Fruit fly (Drosophila melanogaster) whole organism, embryonic: ENCODE results near the gene PIP82.
A peak's percentile ranks its signal among the peaks of the same experiment; 100 is the strongest.

Experiments
- CG10543 ChIP-seq: fragments of 200-800 bp; sonication (Bioruptor generic); optimal IDR thresholded peaks from 3 replicates; lab custom pipeline; 2017; ENCODE audit warnings: missing biosample characterization, mild to moderate bottlenecking, missing genetic modification characterization, moderate library complexity
- CG11456 ChIP-seq: fragments of 200-800 bp; sonication (Bioruptor generic); IDR thresholded peaks from 3 replicates; pipeline ENCODE4 v1.3.6; 2022; ENCODE audit warnings: missing biosample characterization, missing genetic modification characterization
- CG11504 ChIP-seq: fragments of 200-800 bp; sonication (Bioruptor generic); optimal IDR thresholded peaks from 3 replicates; lab custom pipeline; 2019; ENCODE audit warnings: missing biosample characterization, mild to moderate bottlenecking, missing genetic modification characterization, moderate library complexity
- CG11560 ChIP-seq: fragments of 200-800 bp; sonication (Bioruptor generic); IDR thresholded peaks from 3 replicates; pipeline ENCODE4 v1.3.6; 2022; ENCODE audit warnings: missing biosample characterization, missing genetic modification characterization
- CG11695 ChIP-seq: fragments of 200-800 bp; sonication (Bioruptor generic); IDR thresholded peaks from 3 replicates; pipeline ENCODE4 v1.3.6; 2022; ENCODE audit warnings: missing biosample characterization, missing genetic modification characterization
- CG14441 ChIP-seq: fragments of 200-800 bp; sonication (Bioruptor generic); IDR thresholded peaks from 2 replicates; pipeline ENCODE4 v1.3.6; 2022; ENCODE audit warnings: missing biosample characterization, missing genetic modification characterization
- CG1529 ChIP-seq: fragments of 200-800 bp; sonication (Bioruptor generic); optimal IDR thresholded peaks from 3 replicates; lab custom pipeline; 2018; ENCODE audit warnings: missing biosample characterization, missing genetic modification characterization
- CG1647 ChIP-seq: fragments of 200-800 bp; sonication (Bioruptor generic); optimal IDR thresholded peaks from 3 replicates; lab custom pipeline; 2016; ENCODE audit warnings: missing biosample characterization, missing genetic modification characterization
- CG16863 ChIP-seq: fragments of 200-800 bp; sonication (Bioruptor generic); optimal IDR thresholded peaks from 3 replicates; lab custom pipeline; 2016; ENCODE audit warnings: missing biosample characterization, missing genetic modification characterization
- CG31224 ChIP-seq: fragments of 200-800 bp; sonication (Bioruptor generic); IDR thresholded peaks from 2 replicates; pipeline ENCODE4 v1.3.6; 2022; ENCODE audit warnings: missing biosample characterization, missing genetic modification characterization
- CG31388 ChIP-seq: fragments of 200-800 bp; sonication (Bioruptor generic); optimal IDR thresholded peaks from 2 replicates; lab custom pipeline; 2016; ENCODE audit warnings: missing biosample characterization, missing genetic modification characterization
- CG6254 ChIP-seq: fragments of 200-800 bp; sonication (Bioruptor generic); optimal IDR thresholded peaks from 3 replicates; lab custom pipeline; 2017; ENCODE audit warnings: mild to moderate bottlenecking, missing biosample characterization, missing genetic modification reagents, missing genetic modification characterization
- CG6854 ChIP-seq: fragments of 200-800 bp; sonication (Bioruptor generic); optimal IDR thresholded peaks from 3 replicates; lab custom pipeline; 2017; ENCODE audit warnings: missing biosample characterization, mild to moderate bottlenecking, missing genetic modification characterization
- CG9437 ChIP-seq: fragments of 200-800 bp; sonication (Bioruptor generic); optimal IDR thresholded peaks from 2 replicates; lab custom pipeline; 2018; ENCODE audit warnings: missing biosample characterization, mild to moderate bottlenecking, missing genetic modification characterization
- CG9876 ChIP-seq: fragments of 200-800 bp; sonication (Bioruptor generic); optimal IDR thresholded peaks from 2 replicates; lab custom pipeline; 2016; ENCODE audit warnings: missing biosample characterization, missing genetic modification characterization
- Dfd ChIP-seq, 2 experiments: fragments of >200 bp; optimal IDR thresholded peaks; 2 replicates each; lab custom pipeline; 2017; ENCODE audit warnings: missing biosample characterization in 2 of 2, missing genetic modification characterization in 2 of 2
- E2f1 ChIP-seq: fragments of 200-800 bp; sonication (Bioruptor generic); IDR thresholded peaks from 2 replicates; pipeline ENCODE4 v1.3.6; 2022; ENCODE audit warnings: missing biosample characterization, missing genetic modification characterization
- Fer1 ChIP-seq: fragments of 200-800 bp; sonication (Bioruptor generic); optimal IDR thresholded peaks from 2 replicates; lab custom pipeline; 2017; ENCODE audit warnings: missing biosample characterization, mild to moderate bottlenecking, missing genetic modification characterization
- HLH3B ChIP-seq: fragments of 200-800 bp; sonication (Bioruptor generic); IDR thresholded peaks from 2 replicates; pipeline ENCODE4 v1.3.6; 2022; ENCODE audit warnings: missing biosample characterization, missing genetic modification characterization
- HLH54F ChIP-seq: fragments of 200-800 bp; sonication (Bioruptor generic); optimal IDR thresholded peaks from 3 replicates; lab custom pipeline; 2016; ENCODE audit warnings: missing biosample characterization, missing genetic modification characterization
- Jarid2 ChIP-seq: fragments of 200-800 bp; sonication (Bioruptor generic); optimal IDR thresholded peaks from 3 replicates; lab custom pipeline; 2017; ENCODE audit warnings: mild to moderate bottlenecking, missing biosample characterization, missing genetic modification reagents, missing genetic modification characterization
- Kr ChIP-seq: fragments of 200-800 bp; sonication (Bioruptor generic); optimal IDR thresholded peaks from 2 replicates; lab custom pipeline; 2017; ENCODE audit warnings: missing biosample characterization, mild to moderate bottlenecking, missing genetic modification characterization
- MBD-R2 ChIP-seq: fragments of 200-800 bp; sonication (Bioruptor generic); IDR thresholded peaks from 2 replicates; pipeline ENCODE4 v1.3.6; 2022; ENCODE audit warnings: missing biosample characterization, missing genetic modification characterization
- NFAT ChIP-seq: fragments of 200-800 bp; sonication (Bioruptor generic); IDR thresholded peaks from 2 replicates; pipeline ENCODE4 v1.3.6; 2022; ENCODE audit warnings: missing biosample characterization, missing genetic modification characterization
- Xrp1 ChIP-seq: fragments of 200-800 bp; sonication (Bioruptor generic); IDR thresholded peaks from 2 replicates; pipeline ENCODE4 v1.3.6; 2022; ENCODE audit warnings: missing biosample characterization, missing genetic modification characterization
- YL-1 ChIP-seq: fragments of 200-800 bp; sonication (Bioruptor generic); optimal IDR thresholded peaks from 3 replicates; lab custom pipeline; 2017; ENCODE audit warnings: missing biosample characterization, mild to moderate bottlenecking, missing genetic modification characterization
- abd-A ChIP-seq: fragments of 200-800 bp; sonication (Bioruptor generic); optimal IDR thresholded peaks from 3 replicates; lab custom pipeline; 2019; ENCODE audit warnings: missing biosample characterization, mild to moderate bottlenecking, missing genetic modification characterization, moderate library complexity
- bab2 ChIP-seq: fragments of 200-800 bp; sonication (Bioruptor generic); optimal IDR thresholded peaks from 2 replicates; lab custom pipeline; 2016; ENCODE audit warnings: missing biosample characterization, missing genetic modification characterization
- bsh ChIP-seq, 2 experiments: fragments of 200-800 bp; sonication (Bioruptor generic); optimal IDR thresholded peaks; 2 replicates each; lab custom pipeline; 2017 to 2018; ENCODE audit warnings: mild to moderate bottlenecking in 2 of 2, missing biosample characterization in 2 of 2, missing genetic modification characterization in 2 of 2, moderate library complexity in 1 of 2
- dm ChIP-seq: fragments of 200-800 bp; sonication (Bioruptor generic); optimal IDR thresholded peaks from 3 replicates; lab custom pipeline; 2016; ENCODE audit warnings: missing biosample characterization, missing genetic modification characterization
- fru ChIP-seq: fragments of >200 bp; optimal IDR thresholded peaks from 2 replicates; lab custom pipeline; 2017
- gsb-n ChIP-seq: fragments of 200-800 bp; sonication (Bioruptor generic); optimal IDR thresholded peaks from 3 replicates; lab custom pipeline; 2018; ENCODE audit warnings: missing biosample characterization, mild to moderate bottlenecking, missing genetic modification characterization
- hkb ChIP-seq, 2 experiments: fragments of 200-800 bp in 1 of 2; fragments of >200 bp in 1 of 2; sonication (Bioruptor generic) in 1 of 2; IDR thresholded peaks in 1 of 2; optimal IDR thresholded peaks in 1 of 2; 2 replicates each; pipeline versions ENCODE4 v1.3.6 to Lab custom; 2017 to 2022; ENCODE audit warnings: missing biosample characterization in 1 of 2, missing genetic modification characterization in 1 of 2
- inv ChIP-seq: fragments of 200-800 bp; sonication (Bioruptor generic); IDR thresholded peaks from 2 replicates; pipeline ENCODE4 v1.3.6; 2022; ENCODE audit warnings: missing biosample characterization, missing genetic modification characterization; ENCODE audit not compliant: partially characterized antibody
- lov ChIP-seq, 2 experiments: fragments of 200-800 bp in 1 of 2; fragments of >200 bp in 1 of 2; sonication (Bioruptor generic) in 1 of 2; IDR thresholded peaks in 1 of 2; optimal IDR thresholded peaks in 1 of 2; 2 replicates in 1 of 2; 3 replicates in 1 of 2; pipeline versions ENCODE4 v1.3.6 to Lab custom; 2017 to 2022; ENCODE audit warnings: missing biosample characterization in 1 of 2, missing genetic modification characterization in 1 of 2
- luna ChIP-seq: fragments of 200-800 bp; sonication (Bioruptor generic); optimal IDR thresholded peaks from 2 replicates; lab custom pipeline; 2016; ENCODE audit warnings: missing biosample characterization, missing genetic modification characterization
- mam ChIP-seq: fragments of 200-800 bp; sonication (Bioruptor generic); optimal IDR thresholded peaks from 3 replicates; lab custom pipeline; 2016; ENCODE audit warnings: missing biosample characterization, missing genetic modification characterization
- oc ChIP-seq: fragments of 200-800 bp; sonication (Bioruptor generic); optimal IDR thresholded peaks from 2 replicates; lab custom pipeline; 2018; ENCODE audit warnings: missing biosample characterization, mild to moderate bottlenecking, missing genetic modification characterization, moderate library complexity
- p53 ChIP-seq: fragments of 200-800 bp; sonication (Bioruptor generic); optimal IDR thresholded peaks from 2 replicates; lab custom pipeline; 2016; ENCODE audit warnings: missing biosample characterization, missing genetic modification characterization
- prd ChIP-seq, 3 experiments: fragments of >200 bp in 2 of 3; fragments of 200-800 bp in 1 of 3; sonication (Bioruptor generic) in 1 of 3; optimal IDR thresholded peaks in 2 of 3; IDR thresholded peaks in 1 of 3; 2 replicates in 2 of 3; 3 replicates in 1 of 3; pipeline versions ENCODE4 v1.3.6 to Lab custom; 2017 to 2022; ENCODE audit warnings: missing biosample characterization in 1 of 3, missing genetic modification characterization in 1 of 3
- ro ChIP-seq: fragments of 200-800 bp; sonication (Bioruptor generic); IDR thresholded peaks from 2 replicates; pipeline ENCODE4 v1.3.6; 2022; ENCODE audit warnings: missing biosample characterization, missing genetic modification characterization
- row ChIP-seq: fragments of 200-800 bp; sonication (Bioruptor generic); IDR thresholded peaks from 3 replicates; pipeline ENCODE4 v1.3.6; 2022; ENCODE audit warnings: missing biosample characterization, missing genetic modification characterization
- sd ChIP-seq: fragments of 200-800 bp; sonication (Bioruptor generic); optimal IDR thresholded peaks from 3 replicates; lab custom pipeline; 2018; ENCODE audit warnings: missing biosample characterization, mild to moderate bottlenecking, missing genetic modification characterization, moderate library complexity
- slp2 ChIP-seq: fragments of 200-800 bp; sonication (Bioruptor generic); optimal IDR thresholded peaks from 2 replicates; lab custom pipeline; 2016; ENCODE audit warnings: missing biosample characterization, missing genetic modification characterization
- ssp ChIP-seq: fragments of 200-800 bp; sonication (Bioruptor generic); IDR thresholded peaks from 2 replicates; pipeline ENCODE4 v1.3.6; 2022; ENCODE audit warnings: missing biosample characterization, missing genetic modification characterization
- stc ChIP-seq: fragments of 200-800 bp; sonication (Bioruptor generic); IDR thresholded peaks from 2 replicates; pipeline ENCODE4 v1.3.6; 2022; ENCODE audit warnings: missing biosample characterization, missing genetic modification characterization
- tio ChIP-seq: fragments of 200-800 bp; sonication (Bioruptor generic); optimal IDR thresholded peaks from 2 replicates; lab custom pipeline; 2017; ENCODE audit warnings: missing biosample characterization, missing genetic modification characterization, inconsistent platforms
- tup ChIP-seq: fragments of 200-800 bp; sonication (Bioruptor generic); optimal IDR thresholded peaks from 2 replicates; lab custom pipeline; 2016; ENCODE audit warnings: missing biosample characterization, mild to moderate bottlenecking, missing genetic modification characterization, moderate library complexity
- wdn ChIP-seq: fragments of 200-800 bp; sonication (Bioruptor generic); IDR thresholded peaks from 2 replicates; pipeline ENCODE4 v1.3.6; 2022; ENCODE audit warnings: missing biosample characterization, missing genetic modification characterization
- wor ChIP-seq: fragments of 200-800 bp; sonication (Bioruptor generic); IDR thresholded peaks from 2 replicates; pipeline ENCODE4 v1.3.6; 2022; ENCODE audit warnings: missing biosample characterization, missing genetic modification characterization
- zf30C ChIP-seq: fragments of 200-800 bp; sonication (Bioruptor generic); optimal IDR thresholded peaks from 3 replicates; lab custom pipeline; 2018; ENCODE audit warnings: missing biosample characterization, mild to moderate bottlenecking, missing genetic modification characterization

The PIP82 gene

DNA sequence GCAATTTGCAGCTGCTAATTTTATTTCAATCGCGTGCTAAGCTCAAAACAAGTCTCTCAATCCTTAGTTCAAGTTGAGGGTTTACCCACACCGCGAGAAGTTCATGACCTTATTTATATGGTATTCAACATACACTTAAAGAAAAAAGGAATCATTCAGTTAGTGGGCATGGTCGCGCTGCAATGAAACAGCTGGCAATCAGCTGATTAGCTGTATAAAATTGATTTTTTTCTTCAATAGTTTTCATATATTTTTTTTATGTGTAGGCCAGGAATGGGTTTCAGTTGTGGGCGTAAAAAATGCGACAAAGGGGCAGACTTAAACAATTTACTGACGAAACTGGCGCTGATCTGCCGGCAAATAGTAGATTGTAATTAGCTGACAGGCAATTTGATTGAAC, 30.3 kb downstream of the PIP82 start (continued):
- no peak for TF ChIP-seq bsh (GFP tag; optimal IDR thresholded peaks at IDR 0.05; lab: Kevin White, UChicago)
- TF ChIP-seq CG6254 (GFP tag; lab: Kevin White, UChicago), result no peak
- TF ChIP-seq bab2 (GFP tag; lab: Kevin White, UChicago), result peak; percentile 3
- no peak for TF ChIP-seq wdn (GFP tag; lab: Robert Waterston, UW)
- no peak for TF ChIP-seq stc (GFP tag; lab: Robert Waterston, UW)
- TF ChIP-seq zf30C (GFP tag; lab: Kevin White, UChicago), result no peak
- TF ChIP-seq Kr (GFP tag; lab: Kevin White, UChicago), result no peak
- TF ChIP-seq p53 (GFP tag; lab: Kevin White, UChicago), result no peak
- no peak for TF ChIP-seq CG10543 (GFP tag; lab: Kevin White, UChicago)
- no peak for TF ChIP-seq Dfd (GFP tag; optimal IDR thresholded peaks at IDR 0.05; lab: Kevin White, UChicago)
- TF ChIP-seq CG9876, result no peak
- TF ChIP-seq abd-A (tag; lab: Kevin White, UChicago), result no peak
- TF ChIP-seq luna (GFP tag; lab: Kevin White, UChicago), result no peak
- TF ChIP-seq gsb-n (tag; lab: Kevin White, UChicago), result no peak
- TF ChIP-seq prd (optimal IDR thresholded peaks at IDR 0.05; lab: Kevin White, UChicago), result no peak
- peak; percentile 32; the same call in 1 of the 3 replicates for TF ChIP-seq prd (GFP tag; IDR thresholded peaks at IDR 0.05; lab: Robert Waterston, UW)
- 0 out of 2 replicates have a peak, but pooled peaks have one; percentile 16 for TF ChIP-seq E2f1
- TF ChIP-seq fru (lab: Kevin White, UChicago), result no peak
- TF ChIP-seq oc (tag; lab: Kevin White, UChicago), result no peak
- no peak for TF ChIP-seq wor (GFP tag; lab: Robert Waterston, UW)
- TF ChIP-seq CG31388, result no peak
- TF ChIP-seq NFAT (GFP tag; lab: Robert Waterston, UW), result no peak
- no peak for TF ChIP-seq CG16863 (GFP tag; lab: Kevin White, UChicago)
- TF ChIP-seq ro (GFP tag; lab: Robert Waterston, UW), result no peak
- TF ChIP-seq CG14441 (GFP tag; lab: Robert Waterston, UW), result peak; percentile 42; the same call in 1 of the 2 replicates
- no peak for TF ChIP-seq CG1529
- no peak for TF ChIP-seq Xrp1 (GFP tag; lab: Robert Waterston, UW)
- TF ChIP-seq tup (GFP tag; lab: Kevin White, UChicago), result no peak
- TF ChIP-seq HLH54F (GFP tag; lab: Kevin White, UChicago), result peak; percentile 8
- TF ChIP-seq CG11456, result no peak
- TF ChIP-seq ssp (GFP tag; lab: Robert Waterston, UW), result no peak
- 0 out of 3 replicates have a peak, but pooled peaks have one; percentile 25 for TF ChIP-seq CG11695 (GFP tag; lab: Robert Waterston, UW)
- TF ChIP-seq mam, result no peak
- TF ChIP-seq CG11504 (tag; lab: Kevin White, UChicago), result peak; percentile 35
- no peak for TF ChIP-seq inv (GFP tag; lab: Robert Waterston, UW)
- TF ChIP-seq YL-1 (GFP tag; lab: Kevin White, UChicago), result no peak
- no peak for TF ChIP-seq HLH3B (GFP tag; lab: Robert Waterston, UW)
- no peak for TF ChIP-seq lov (optimal IDR thresholded peaks at IDR 0.05; lab: Kevin White, UChicago)
- TF ChIP-seq lov (GFP tag; IDR thresholded peaks at IDR 0.05; lab: Robert Waterston, UW), result no peak
- no peak for TF ChIP-seq CG6854 (GFP tag; lab: Kevin White, UChicago)
- TF ChIP-seq row, result peak; percentile 33; the same call in 1 of the 3 replicates
- peak; percentile 19 for TF ChIP-seq slp2 (GFP tag; lab: Kevin White, UChicago)
- no peak for TF ChIP-seq dm
- TF ChIP-seq hkb (optimal IDR thresholded peaks at IDR 0.05; lab: Kevin White, UChicago), result no peak
- TF ChIP-seq hkb (GFP tag; IDR thresholded peaks at IDR 0.05; lab: Robert Waterston, UW), result 0 out of 2 replicates have a peak, but pooled peaks have one; percentile 19
- no peak for TF ChIP-seq CG11560 (tag; lab: Robert Waterston, UW)
- TF ChIP-seq MBD-R2 (GFP tag; lab: Robert Waterston, UW), result no peak
- TF ChIP-seq CG31224 (GFP tag; lab: Robert Waterston, UW), result no peak
- TF ChIP-seq Fer1 (GFP tag; lab: Kevin White, UChicago), result no peak
- TF ChIP-seq CG9437 (GFP tag; lab: Kevin White, UChicago), result no peak
- TF ChIP-seq CG1647 (GFP tag; lab: Kevin White, UChicago), result peak; percentile 4
- no peak for TF ChIP-seq Jarid2
- TF ChIP-seq tio (GFP tag; lab: Kevin White, UChicago), result no peak
- no peak for TF ChIP-seq sd (tag; lab: Kevin White, UChicago)
